Fruit fly (Drosophila melanogaster) whole organism, embryonic: ENCODE results near the gene CG15475.

Source experiments
- BEAF-32 ChIP-seq: fragments of 200-800 bp; sonication (Bioruptor generic); optimal IDR thresholded peaks from 3 replicates; lab custom pipeline; 2017; ENCODE audit warnings: missing biosample characterization, missing genetic modification characterization, mild to moderate bottlenecking, moderate library complexity, missing genetic modification reagents
- Bteb2 ChIP-seq: fragments of 200-800 bp; sonication (Bioruptor generic); optimal IDR thresholded peaks from 2 replicates; lab custom pipeline; 2016; ENCODE audit warnings: missing biosample characterization, missing genetic modification characterization
- CG10267 ChIP-seq: fragments of 200-800 bp; sonication (Bioruptor generic); optimal IDR thresholded peaks from 2 replicates; lab custom pipeline; 2018; ENCODE audit warnings: missing biosample characterization, mild to moderate bottlenecking, missing genetic modification characterization, moderate library complexity
- CG10431 ChIP-seq: fragments of 200-800 bp; sonication (Bioruptor generic); optimal IDR thresholded peaks from 3 replicates; lab custom pipeline; 2018; ENCODE audit warnings: missing biosample characterization, mild to moderate bottlenecking, missing genetic modification characterization
- CG11504 ChIP-seq: fragments of 200-800 bp; sonication (Bioruptor generic); optimal IDR thresholded peaks from 3 replicates; lab custom pipeline; 2019; ENCODE audit warnings: missing biosample characterization, mild to moderate bottlenecking, missing genetic modification characterization, moderate library complexity
- CG12155 ChIP-seq: fragments of 200-800 bp; sonication (Bioruptor generic); optimal IDR thresholded peaks from 3 replicates; lab custom pipeline; 2016; ENCODE audit warnings: missing biosample characterization, missing genetic modification characterization
- CG12391 ChIP-seq: fragments of 200-800 bp; sonication (Bioruptor generic); optimal IDR thresholded peaks from 3 replicates; lab custom pipeline; 2018; ENCODE audit warnings: missing biosample characterization, mild to moderate bottlenecking, missing genetic modification characterization, moderate library complexity
- CG13624 ChIP-seq: fragments of 200-800 bp; sonication (Bioruptor generic); optimal IDR thresholded peaks from 2 replicates; lab custom pipeline; 2016; ENCODE audit warnings: missing biosample characterization, missing genetic modification characterization
- CG14014 ChIP-seq: fragments of 200-800 bp; sonication (Bioruptor generic); IDR thresholded peaks from 2 replicates; pipeline ENCODE4 v1.3.6; 2022; ENCODE audit warnings: missing biosample characterization, missing genetic modification characterization
- CG14710 ChIP-seq: fragments of 200-800 bp; sonication (Bioruptor generic); optimal IDR thresholded peaks from 3 replicates; lab custom pipeline; 2019; ENCODE audit warnings: missing biosample characterization, mild to moderate bottlenecking, missing genetic modification characterization, moderate library complexity
- CG1603 ChIP-seq: fragments of 200-800 bp; sonication (Bioruptor generic); optimal IDR thresholded peaks from 2 replicates; lab custom pipeline; 2019; ENCODE audit warnings: missing biosample characterization, mild to moderate bottlenecking, missing genetic modification characterization, moderate library complexity
- CG16779 ChIP-seq: fragments of 200-800 bp; sonication (Bioruptor generic); IDR thresholded peaks from 2 replicates; pipeline ENCODE4 v1.3.6; 2022; ENCODE audit warnings: missing biosample characterization, missing genetic modification characterization
- CG17385 ChIP-seq: fragments of 200-800 bp; sonication (Bioruptor generic); optimal IDR thresholded peaks from 3 replicates; lab custom pipeline; 2018; ENCODE audit warnings: missing biosample characterization, mild to moderate bottlenecking, missing genetic modification characterization
- CG17829 ChIP-seq: fragments of 200-800 bp; optimal IDR thresholded peaks from 2 replicates; lab custom pipeline; 2019; ENCODE audit warnings: missing biosample characterization, mild to moderate bottlenecking, missing genetic modification characterization, moderate library complexity
- CG2712 ChIP-seq: fragments of 200-800 bp; optimal IDR thresholded peaks from 3 replicates; lab custom pipeline; 2019; ENCODE audit warnings: missing biosample characterization, mild to moderate bottlenecking, missing genetic modification characterization, moderate library complexity
- CG3995 ChIP-seq: fragments of 200-800 bp; sonication (Bioruptor generic); optimal IDR thresholded peaks from 3 replicates; lab custom pipeline; 2016; ENCODE audit warnings: missing biosample characterization, missing genetic modification characterization
- CG4617 ChIP-seq: fragments of 200-800 bp; sonication (Bioruptor generic); optimal IDR thresholded peaks from 3 replicates; lab custom pipeline; 2016; ENCODE audit warnings: missing biosample characterization, missing genetic modification characterization, borderline replicate concordance
- CG4707 ChIP-seq: fragments of 200-800 bp; sonication (Bioruptor generic); optimal IDR thresholded peaks from 2 replicates; lab custom pipeline; 2018; ENCODE audit warnings: missing biosample characterization, mild to moderate bottlenecking, missing genetic modification characterization, moderate library complexity
- CG7839 ChIP-seq: fragments of 200-800 bp; sonication (Bioruptor generic); optimal IDR thresholded peaks from 3 replicates; lab custom pipeline; 2018; ENCODE audit warnings: missing biosample characterization, mild to moderate bottlenecking, missing genetic modification characterization, moderate library complexity
- CoRest ChIP-seq: fragments of 200-800 bp; sonication (Bioruptor generic); optimal IDR thresholded peaks from 3 replicates; lab custom pipeline; 2018; ENCODE audit warnings: missing biosample characterization, mild to moderate bottlenecking, missing genetic modification characterization, moderate library complexity
- Dad ChIP-seq: fragments of 200-800 bp; sonication (Bioruptor generic); optimal IDR thresholded peaks from 3 replicates; lab custom pipeline; 2016; ENCODE audit warnings: missing biosample characterization, missing genetic modification characterization
- Dp ChIP-seq: fragments of 200-800 bp; sonication (Bioruptor generic); optimal IDR thresholded peaks from 2 replicates; lab custom pipeline; 2018; ENCODE audit warnings: missing biosample characterization, mild to moderate bottlenecking, missing genetic modification characterization, moderate library complexity
- Fer3 ChIP-seq: fragments of 200-800 bp; sonication (Bioruptor generic); optimal IDR thresholded peaks from 2 replicates; lab custom pipeline; 2018; ENCODE audit warnings: missing biosample characterization, mild to moderate bottlenecking, missing genetic modification characterization, moderate library complexity
- HmgZ ChIP-seq: fragments of 200-800 bp; sonication (Bioruptor generic); optimal IDR thresholded peaks from 2 replicates; lab custom pipeline; 2018; ENCODE audit warnings: missing biosample characterization, mild to moderate bottlenecking, missing genetic modification characterization
- MESR4 ChIP-seq: fragments of 200-800 bp; sonication (Bioruptor generic); optimal IDR thresholded peaks from 2 replicates; lab custom pipeline; 2018; ENCODE audit warnings: missing biosample characterization, mild to moderate bottlenecking, missing genetic modification characterization, moderate library complexity
- Max ChIP-seq: fragments of 200-800 bp; sonication (Bioruptor generic); optimal IDR thresholded peaks from 2 replicates; lab custom pipeline; 2016; ENCODE audit warnings: missing biosample characterization, mild to moderate bottlenecking, missing genetic modification characterization
- Med ChIP-seq: fragments of 200-800 bp; sonication (Bioruptor generic); peaks from one replicate; lab custom pipeline; 2016; ENCODE audit warnings: missing biosample characterization, missing genetic modification characterization, mild to moderate bottlenecking, inconsistent platforms, moderate library complexity
- Mes4 ChIP-seq: fragments of 200-800 bp; sonication (Bioruptor generic); optimal IDR thresholded peaks from 2 replicates; lab custom pipeline; 2016; ENCODE audit warnings: missing biosample characterization, missing genetic modification characterization
- Mrtf ChIP-seq: fragments of 200-800 bp; sonication (Bioruptor generic); IDR thresholded peaks from 3 replicates; pipeline ENCODE4 v1.3.6; 2022; ENCODE audit warnings: missing biosample characterization, missing genetic modification characterization
- Pdp1 ChIP-seq, 2 experiments: fragments of 200-800 bp; sonication (Bioruptor generic); optimal IDR thresholded peaks; 3 replicates each; lab custom pipeline; 2016; ENCODE audit warnings: missing biosample characterization in 2 of 2, missing genetic modification characterization in 2 of 2, mild to moderate bottlenecking in 1 of 2, moderate library complexity in 1 of 2
- Poxn ChIP-seq: fragments of 200-800 bp; sonication (Bioruptor generic); IDR thresholded peaks from 2 replicates; pipeline ENCODE4 v1.3.6; 2022; ENCODE audit warnings: missing biosample characterization, missing genetic modification characterization
- bab2 ChIP-seq: fragments of 200-800 bp; sonication (Bioruptor generic); optimal IDR thresholded peaks from 2 replicates; lab custom pipeline; 2016; ENCODE audit warnings: missing biosample characterization, missing genetic modification characterization
- bigmax ChIP-seq: fragments of 200-800 bp; sonication (Bioruptor generic); optimal IDR thresholded peaks from 2 replicates; lab custom pipeline; 2018; ENCODE audit warnings: missing biosample characterization, mild to moderate bottlenecking, missing genetic modification characterization
- crp ChIP-seq, 2 experiments: fragments of 200-800 bp; sonication (Bioruptor generic); optimal IDR thresholded peaks; 2 replicates in 1 of 2; 3 replicates in 1 of 2; lab custom pipeline; 2017; ENCODE audit warnings: missing biosample characterization in 2 of 2, missing genetic modification characterization in 2 of 2, mild to moderate bottlenecking in 1 of 2, moderate library complexity in 1 of 2
- dm ChIP-seq: fragments of 200-800 bp; sonication (Bioruptor generic); optimal IDR thresholded peaks from 3 replicates; lab custom pipeline; 2016; ENCODE audit warnings: missing biosample characterization, missing genetic modification characterization
- fu2 ChIP-seq: fragments of 200-800 bp; sonication (Bioruptor generic); optimal IDR thresholded peaks from 2 replicates; lab custom pipeline; 2016; ENCODE audit warnings: missing biosample characterization, missing genetic modification characterization
- gfzf ChIP-seq: fragments of 200-800 bp; sonication (Bioruptor generic); optimal IDR thresholded peaks from 2 replicates; lab custom pipeline; 2016; ENCODE audit warnings: missing biosample characterization, mild to moderate bottlenecking, missing genetic modification characterization, moderate library complexity
- jing ChIP-seq: fragments of 200-800 bp; sonication (Bioruptor generic); optimal IDR thresholded peaks from 2 replicates; lab custom pipeline; 2018; ENCODE audit warnings: missing biosample characterization, mild to moderate bottlenecking, missing genetic modification characterization
- nau ChIP-seq: fragments of 200-800 bp; sonication (Bioruptor generic); optimal IDR thresholded peaks from 3 replicates; lab custom pipeline; 2017; ENCODE audit warnings: missing biosample characterization, mild to moderate bottlenecking, missing genetic modification characterization, missing genetic modification reagents
- nmo ChIP-seq: fragments of 200-800 bp; sonication (Bioruptor generic); optimal IDR thresholded peaks from 2 replicates; lab custom pipeline; 2018; ENCODE audit warnings: missing biosample characterization, mild to moderate bottlenecking, missing genetic modification characterization, moderate library complexity
- phol ChIP-seq: fragments of 200-800 bp; sonication (Bioruptor generic); optimal IDR thresholded peaks from 3 replicates; lab custom pipeline; 2018; ENCODE audit warnings: missing biosample characterization, mild to moderate bottlenecking, missing genetic modification characterization, moderate library complexity
- pzg ChIP-seq: fragments of 200-800 bp; sonication (Bioruptor generic); optimal IDR thresholded peaks from 3 replicates; lab custom pipeline; 2018; ENCODE audit warnings: missing biosample characterization, mild to moderate bottlenecking, missing genetic modification characterization, moderate library complexity
- scrt ChIP-seq: fragments of 200-800 bp; sonication (Bioruptor generic); optimal IDR thresholded peaks from 2 replicates; lab custom pipeline; 2018; ENCODE audit warnings: missing biosample characterization, mild to moderate bottlenecking, missing genetic modification characterization, moderate library complexity
- stwl ChIP-seq: fragments of 200-800 bp; sonication (Bioruptor generic); optimal IDR thresholded peaks from 3 replicates; lab custom pipeline; 2018; ENCODE audit warnings: missing biosample characterization, mild to moderate bottlenecking, missing genetic modification characterization, moderate library complexity
- sug ChIP-seq: fragments of 200-800 bp; optimal IDR thresholded peaks from 2 replicates; lab custom pipeline; 2019; ENCODE audit warnings: missing biosample characterization, mild to moderate bottlenecking, missing genetic modification characterization, moderate library complexity
- trem ChIP-seq: fragments of 200-800 bp; optimal IDR thresholded peaks from 3 replicates; lab custom pipeline; 2019; ENCODE audit warnings: missing biosample characterization, mild to moderate bottlenecking, missing genetic modification characterization, moderate library complexity
- twi ChIP-seq: fragments of 200-800 bp; optimal IDR thresholded peaks from 2 replicates; lab custom pipeline; 2019; ENCODE audit warnings: missing biosample characterization, mild to moderate bottlenecking, missing genetic modification characterization, moderate library complexity
- zf30C ChIP-seq: fragments of 200-800 bp; sonication (Bioruptor generic); optimal IDR thresholded peaks from 3 replicates; lab custom pipeline; 2018; ENCODE audit warnings: missing biosample characterization, mild to moderate bottlenecking, missing genetic modification characterization

CG15475 gene

dm6 chr2L:20647240-20647908 lies 33.1 kb downstream of the CG15475 start:
- TF ChIP-seq trem (peak; percentile 49), HmgZ (peak; percentile 43), CG12155 (peak; percentile 14), CG17829 (peak; percentile 23), BEAF-32 (GFP tag; lab: Kevin White, UChicago) (peak; percentile 36), CG14014 (GFP tag; lab: Robert Waterston, UW) (no peak), sug (tag; lab: Kevin White, UChicago) (peak; percentile 15), CG4617 (GFP tag; lab: Kevin White, UChicago) (peak; percentile 16), Max (peak; percentile 84), Bteb2 (GFP tag; lab: Kevin White, UChicago) (peak; percentile 9), CG13624 (GFP tag; lab: Kevin White, UChicago) (peak; percentile 7), jing (GFP tag; lab: Kevin White, UChicago) (no peak), MESR4 (GFP tag; lab: Kevin White, UChicago) (peak; percentile 100), twi (tag; lab: Kevin White, UChicago) (peak; percentile 1), crp (GFP tag; optimal IDR thresholded peaks at IDR 0.05; lab: Kevin White, UChicago) (peak in 1 of 2 experiments; percentile 73), CG16779 (GFP tag; lab: Robert Waterston, UW) (no peak), CG7839 (tag; lab: Kevin White, UChicago) (no peak), dm (GFP tag; lab: Kevin White, UChicago) (peak; percentile 96), Med (peak; percentile 82), pzg (peak; percentile 74), CG12391 (tag; lab: Kevin White, UChicago) (peak; percentile 49), CG10267 (tag; lab: Kevin White, UChicago) (peak; percentile 24), Pdp1 (GFP tag; optimal IDR thresholded peaks at IDR 0.05; lab: Kevin White, UChicago) (peak in 1 of 2 experiments; percentile 90), CG17385 (GFP tag; lab: Kevin White, UChicago) (peak; percentile 45), CG14710 (tag; lab: Kevin White, UChicago) (peak; percentile 24), CG11504 (tag; lab: Kevin White, UChicago) (no peak), CG10431 (GFP tag; lab: Kevin White, UChicago) (peak; percentile 8), CG1603 (tag; lab: Kevin White, UChicago) (peak; percentile 42), scrt (GFP tag; lab: Kevin White, UChicago) (peak; percentile 48), Poxn (no peak), Dad (peak; percentile 6), Mes4 (GFP tag; lab: Kevin White, UChicago) (peak; percentile 28), CoRest (tag; lab: Kevin White, UChicago) (peak; percentile 21), bigmax (GFP tag; lab: Kevin White, UChicago) (peak; percentile 0), Fer3 (tag; lab: Kevin White, UChicago) (peak; percentile 11), CG4707 (GFP tag; lab: Kevin White, UChicago) (no peak), nmo (GFP tag; lab: Kevin White, UChicago) (peak; percentile 50), nau (GFP tag; lab: Kevin White, UChicago) (no peak), stwl (tag; lab: Kevin White, UChicago) (peak; percentile 58), Dp (GFP tag; lab: Kevin White, UChicago) (peak; percentile 65), fu2 (GFP tag; lab: Kevin White, UChicago) (peak; percentile 49), zf30C (GFP tag; lab: Kevin White, UChicago) (peak; percentile 44), gfzf (GFP tag; lab: Kevin White, UChicago) (peak; percentile 91), phol (tag; lab: Kevin White, UChicago) (peak; percentile 5), bab2 (GFP tag; lab: Kevin White, UChicago) (no peak), CG3995 (GFP tag; lab: Kevin White, UChicago) (peak; percentile 99), Mrtf (GFP tag; lab: Robert Waterston, UW) (no peak), CG2712 (tag; lab: Kevin White, UChicago) (peak; percentile 23)
